Fruit fly (Drosophila melanogaster): ENCODE data around the gene CG16711.
A peak's percentile ranks its signal among the peaks of the same experiment; 100 is the strongest.

The CG16711 gene

DNA sequence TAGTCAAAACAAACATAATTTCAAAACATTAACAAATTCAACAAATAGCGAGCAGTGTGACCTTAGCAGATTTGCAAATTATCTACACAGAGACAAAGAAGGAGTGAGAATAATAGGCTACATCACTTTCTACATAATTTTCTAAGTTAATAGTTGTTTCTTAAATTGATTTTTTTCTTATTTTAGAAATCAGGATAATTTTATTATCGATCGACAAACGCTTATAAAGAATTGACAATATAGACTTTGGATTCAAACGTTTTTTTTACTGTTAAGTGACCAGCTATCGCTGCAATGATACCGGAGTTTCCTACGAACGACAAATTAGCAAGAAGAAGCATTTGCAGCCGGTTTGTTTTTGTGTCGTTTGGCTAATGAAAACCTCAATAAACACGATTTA is 19.0 kb downstream of the CG16711 start, which contains the start of the genes nbs and defl (continued):
- TF ChIP-seq ato (GFP tag; IDR thresholded peaks at IDR 0.05; ENCODE audit: partially characterized antibody) (no peak), ranshi (GFP tag; IDR thresholded peaks at IDR 0.05) (peak; percentile 71), CG10147 (GFP tag; optimal IDR thresholded peaks at IDR 0.05) (peak; percentile 53), TFAM (GFP tag; optimal IDR thresholded peaks at IDR 0.05) (no peak), amos (GFP tag; IDR thresholded peaks at IDR 0.05; ENCODE audit: partially characterized antibody) (peak; percentile 19; the same call in 1 of the 2 replicates), Oaz (GFP tag; IDR thresholded peaks at IDR 0.05) (no peak), dysf (GFP tag; IDR thresholded peaks at IDR 0.05) (peak; percentile 80), CG17802 (tag; optimal IDR thresholded peaks at IDR 0.05) (no peak), tup (GFP tag; optimal IDR thresholded peaks at IDR 0.05) (no peak), Atf3 (GFP tag; optimal IDR thresholded peaks at IDR 0.05) (peak; percentile 37), Blimp-1 (GFP tag; optimal IDR thresholded peaks at IDR 0.05) (no peak), CG5245 (GFP tag; optimal IDR thresholded peaks at IDR 0.05) (peak; percentile 32), zfh1 (GFP tag; IDR thresholded peaks at IDR 0.05) (peak; percentile 69; the same call in 2 of the 3 replicates), CG34224 (GFP tag; IDR thresholded peaks at IDR 0.05; ENCODE audit: partially characterized antibody) (no peak), Fer3 (tag; optimal IDR thresholded peaks at IDR 0.05) (peak; percentile 66), gcm (GFP tag; optimal IDR thresholded peaks at IDR 0.05) (no peak), CG10543 (GFP tag; optimal IDR thresholded peaks at IDR 0.05) (peak; percentile 55), CG10267 (tag; optimal IDR thresholded peaks at IDR 0.05) (peak; percentile 52), jing (GFP tag; optimal IDR thresholded peaks at IDR 0.05) (no peak), HLH4C (GFP tag; IDR thresholded peaks at IDR 0.05; ENCODE audit: partially characterized antibody) (no peak), dpn (GFP tag; optimal IDR thresholded peaks at IDR 0.05) (peak; percentile 77 to 86), Dbx (GFP tag; IDR thresholded peaks at IDR 0.05) (peak; percentile 72), Bteb2 (GFP tag; optimal IDR thresholded peaks at IDR 0.05) (peak; percentile 54), row (GFP tag; IDR thresholded peaks at IDR 0.05) (peak; percentile 96), B-H1 (GFP tag; IDR thresholded peaks at IDR 0.05) (peak; percentile 75; the same call in 2 of the 3 replicates), CG12391 (tag; optimal IDR thresholded peaks at IDR 0.05) (peak; percentile 73), Rfx (GFP tag; IDR thresholded peaks at IDR 0.05) (peak; percentile 81), nerfin-2 (GFP tag; IDR thresholded peaks at IDR 0.05; ENCODE audit: partially characterized antibody) (no peak), YL-1 (GFP tag; optimal IDR thresholded peaks at IDR 0.05) (no peak), C15 (GFP tag; IDR thresholded peaks at IDR 0.05) (peak; percentile 29; the same call in 1 of the 3 replicates), scrt (GFP tag; optimal IDR thresholded peaks at IDR 0.05) (peak; percentile 60), Hr51 (GFP tag; optimal IDR thresholded peaks at IDR 0.05) (peak in 1 of 2 experiments; percentile 1), en (GFP tag; optimal IDR thresholded peaks at IDR 0.05) (no peak), CG30020 (tag; optimal IDR thresholded peaks at IDR 0.05) (peak; percentile 62), CG2120 (GFP tag; optimal IDR thresholded peaks at IDR 0.05) (peak; percentile 85), vvl (GFP tag; IDR thresholded peaks at IDR 0.05) (peak; percentile 77), slp2 (GFP tag; optimal IDR thresholded peaks at IDR 0.05) (peak; percentile 61), lab (GFP tag; optimal IDR thresholded peaks at IDR 0.05) (no peak), Jarid2 (GFP tag; optimal IDR thresholded peaks at IDR 0.05) (no peak), CG13296 (GFP tag; optimal IDR thresholded peaks at IDR 0.05) (peak; percentile 49), ssp (GFP tag; IDR thresholded peaks at IDR 0.05) (peak; percentile 70), CG1832 (GFP tag; optimal IDR thresholded peaks at IDR 0.05) (no peak), Doc3 (GFP tag; IDR thresholded peaks at IDR 0.05; ENCODE audit: partially characterized antibody) (no peak; the same call in 2 of the 3 replicates), MBD-R2 (GFP tag; IDR thresholded peaks at IDR 0.05) (peak; percentile 92), CG31441 (GFP tag; IDR thresholded peaks at IDR 0.05) (no peak; the same call in none of the 2 replicates), gcm2 (GFP tag; optimal IDR thresholded peaks at IDR 0.05) (no peak), Sox102F (GFP tag; optimal IDR thresholded peaks at IDR 0.05) (no peak), CG7963 (GFP tag; IDR thresholded peaks at IDR 0.05; ENCODE audit: partially characterized antibody) (no peak), CG8089 (GFP tag; optimal IDR thresholded peaks at IDR 0.05) (peak; percentile 41)

Measured in whole organism, embryonic.